Fruit fly (Drosophila melanogaster): ENCODE results near the gene CG6495.

Gene CG6495

dm6 chr2L:10751879-10752620 lies 8.9 kb upstream of the CG6495 start (continued):
- TF ChIP-seq Taf1 (GFP tag; IDR thresholded peaks at IDR 0.05): no peak
- 0 out of 2 replicates have a peak, but pooled peaks have one; percentile 32 for TF ChIP-seq bowl (GFP tag; IDR thresholded peaks at IDR 0.05)
- peak; percentile 86 for TF ChIP-seq CG1647 (GFP tag; optimal IDR thresholded peaks at IDR 0.05)
- peak; percentile 86 for TF ChIP-seq tup (GFP tag; optimal IDR thresholded peaks at IDR 0.05)
- peak; percentile 84 for TF ChIP-seq CG4707 (GFP tag; optimal IDR thresholded peaks at IDR 0.05)
- TF ChIP-seq CG3995 (GFP tag; optimal IDR thresholded peaks at IDR 0.05): peak; percentile 16
- TF ChIP-seq insv (GFP tag; optimal IDR thresholded peaks at IDR 0.05): peak in 1 of 2 experiments; percentile 32
- TF ChIP-seq CG12299 (tag; optimal IDR thresholded peaks at IDR 0.05): peak; percentile 87
- TF ChIP-seq disco-r (GFP tag; optimal IDR thresholded peaks at IDR 0.05): peak; percentile 80
- peak; percentile 95 for TF ChIP-seq YL-1 (GFP tag; optimal IDR thresholded peaks at IDR 0.05)
- peak; percentile 84 for TF ChIP-seq CG5245 (GFP tag; optimal IDR thresholded peaks at IDR 0.05)
- no peak for TF ChIP-seq pan (optimal IDR thresholded peaks at IDR 0.05)
- TF ChIP-seq pan (GFP tag; optimal IDR thresholded peaks at IDR 0.05 in 1 of 2, IDR thresholded peaks at IDR 0.05 in 1 of 2): peak in 1 of 2 experiments; percentile 85
- TF ChIP-seq CG30403 (GFP tag; optimal IDR thresholded peaks at IDR 0.05): peak; percentile 28
- TF ChIP-seq row (GFP tag; IDR thresholded peaks at IDR 0.05): peak; percentile 42; the same call in 1 of the 3 replicates
- TF ChIP-seq CG14050 (GFP tag; IDR thresholded peaks at IDR 0.05): peak; percentile 51
- peak; percentile 59 for TF ChIP-seq CG3281 (GFP tag; optimal IDR thresholded peaks at IDR 0.05)
- TF ChIP-seq lola (GFP tag; optimal IDR thresholded peaks at IDR 0.05): peak in 1 of 3 experiments; percentile 94
- TF ChIP-seq wdn (GFP tag; IDR thresholded peaks at IDR 0.05): peak; percentile 15; the same call in 1 of the 2 replicates
- TF ChIP-seq vfl (GFP tag; optimal IDR thresholded peaks at IDR 0.05): no peak
- no peak for TF ChIP-seq D19B (GFP tag; optimal IDR thresholded peaks at IDR 0.05)

dm6 chr2L:10752668-10753067 lies 8.2 kb upstream of the CG6495 start:
- TF ChIP-seq scrt (GFP tag; optimal IDR thresholded peaks at IDR 0.05): no peak
- no peak for TF ChIP-seq Fer2 (tag; optimal IDR thresholded peaks at IDR 0.05)
- TF ChIP-seq CG7372 (GFP tag; IDR thresholded peaks at IDR 0.05): peak; percentile 18; the same call in 1 of the 2 replicates
- TF ChIP-seq Lpt (GFP tag; optimal IDR thresholded peaks at IDR 0.05): no peak
- no peak for TF ChIP-seq Meics (GFP tag; optimal IDR thresholded peaks at IDR 0.05)
- no peak for TF ChIP-seq Mrtf (GFP tag; IDR thresholded peaks at IDR 0.05)
- TF ChIP-seq pros (GFP tag; optimal IDR thresholded peaks at IDR 0.05): no peak
- TF ChIP-seq lilli (GFP tag; optimal IDR thresholded peaks at IDR 0.05): no peak

dm6 chr2L:10753618-10754017 lies 7.3 kb upstream of the CG6495 start:
- TF ChIP-seq ftz-f1 (GFP tag; optimal IDR thresholded peaks at IDR 0.05) (peak; percentile 29), Camta (GFP tag; optimal IDR thresholded peaks at IDR 0.05) (no peak), CG30431 (GFP tag; optimal IDR thresholded peaks at IDR 0.05) (no peak), CG7372 (GFP tag; IDR thresholded peaks at IDR 0.05) (no peak), Ets65A (GFP tag) (peak; percentile 87), chinmo (GFP tag; IDR thresholded peaks at IDR 0.05; ENCODE audit: partially characterized antibody) (0 out of 4 replicates have a peak, but pooled peaks have one; percentile 50), vfl (GFP tag; optimal IDR thresholded peaks at IDR 0.05) (no peak), onecut (GFP tag; IDR thresholded peaks at IDR 0.05) (peak; percentile 55; the same call in 1 of the 2 replicates), NK7.1 (GFP tag; optimal IDR thresholded peaks at IDR 0.05) (no peak), grn (GFP tag; optimal IDR thresholded peaks at IDR 0.05) (peak; percentile 56), CG12769 (tag; optimal IDR thresholded peaks at IDR 0.05) (peak; percentile 2)
